Fruit fly (Drosophila melanogaster) whole organism, adult: ENCODE measurements around the gene CG13369.
A peak's percentile ranks its signal among the peaks of the same experiment; 100 is the strongest.

Experiments
- CG11617 ChIP-seq: fragments of 200-800 bp; sonication (Bioruptor generic); optimal IDR thresholded peaks from 2 replicates; lab custom pipeline; 2017; ENCODE audit warnings: mild to moderate bottlenecking, missing biosample characterization, missing genetic modification reagents, missing genetic modification characterization
- CG12768 ChIP-seq: fragments of 200-800 bp; sonication (Bioruptor generic); optimal IDR thresholded peaks from 2 replicates; lab custom pipeline; 2017; ENCODE audit warnings: missing biosample characterization, missing genetic modification characterization, mild to moderate bottlenecking, moderate library complexity, missing genetic modification reagents
- CG14711 ChIP-seq: fragments of 200-800 bp; sonication (Bioruptor generic); optimal IDR thresholded peaks from 2 replicates; lab custom pipeline; 2018; ENCODE audit warnings: missing biosample characterization, mild to moderate bottlenecking, missing genetic modification characterization, moderate library complexity
- CG1620 ChIP-seq: fragments of 200-800 bp; sonication (Bioruptor generic); optimal IDR thresholded peaks from 2 replicates; lab custom pipeline; 2016; ENCODE audit warnings: missing biosample characterization, missing genetic modification characterization
- CG33017 ChIP-seq: fragments of 200-800 bp; sonication (Bioruptor generic); optimal IDR thresholded peaks from 2 replicates; lab custom pipeline; 2018; ENCODE audit warnings: missing biosample characterization, mild to moderate bottlenecking, missing genetic modification characterization, moderate library complexity
- CG5204 ChIP-seq: fragments of 200-800 bp; sonication (Bioruptor generic); optimal IDR thresholded peaks from 2 replicates; lab custom pipeline; 2016; ENCODE audit warnings: missing biosample characterization, missing genetic modification characterization
- CG7045 ChIP-seq: fragments of 200-800 bp; sonication (Bioruptor generic); optimal IDR thresholded peaks from 2 replicates; lab custom pipeline; 2017; ENCODE audit warnings: missing biosample characterization, mild to moderate bottlenecking, missing genetic modification characterization
- CG7101 ChIP-seq: fragments of 200-800 bp; sonication (Bioruptor generic); optimal IDR thresholded peaks from 2 replicates; lab custom pipeline; 2018; ENCODE audit warnings: missing biosample characterization, mild to moderate bottlenecking, missing genetic modification characterization, moderate library complexity
- Clk ChIP-seq: fragments of 200-800 bp; sonication (Bioruptor generic); optimal IDR thresholded peaks from 2 replicates; lab custom pipeline; 2017; ENCODE audit warnings: missing biosample characterization, missing genetic modification characterization
- Crg-1 ChIP-seq: fragments of 200-800 bp; sonication (Bioruptor generic); optimal IDR thresholded peaks from 2 replicates; lab custom pipeline; 2016; ENCODE audit warnings: missing biosample characterization, missing genetic modification characterization
- Hr96 ChIP-seq: fragments of 200-800 bp; sonication (Bioruptor generic); optimal IDR thresholded peaks from 2 replicates; lab custom pipeline; 2016; ENCODE audit warnings: missing biosample characterization, missing genetic modification characterization
- Mnt ChIP-seq: fragments of 200-800 bp; sonication (Bioruptor generic); optimal IDR thresholded peaks from 2 replicates; lab custom pipeline; 2016; ENCODE audit warnings: missing biosample characterization, mild to moderate bottlenecking, missing genetic modification characterization
- bab1 ChIP-seq: fragments of 200-800 bp; sonication (Bioruptor generic); optimal IDR thresholded peaks from 3 replicates; lab custom pipeline; 2019; ENCODE audit warnings: missing biosample characterization, mild to moderate bottlenecking, missing genetic modification characterization, moderate library complexity
- cic ChIP-seq: fragments of 200-800 bp; sonication (Bioruptor generic); optimal IDR thresholded peaks from 2 replicates; lab custom pipeline; 2017; ENCODE audit warnings: missing biosample characterization, mild to moderate bottlenecking, missing genetic modification characterization, moderate library complexity
- cnc ChIP-seq, 2 experiments: fragments of >200 bp; optimal IDR thresholded peaks; 2 replicates each; lab custom pipeline; 2017
- kay ChIP-seq: fragments of 200-800 bp; sonication (Bioruptor generic); peaks from one replicate; lab custom pipeline; 2016; ENCODE audit warnings: missing biosample characterization, missing genetic modification characterization, borderline replicate concordance
- ovo ChIP-seq: fragments of 200-800 bp; sonication (Bioruptor generic); optimal IDR thresholded peaks from 2 replicates; lab custom pipeline; 2016; ENCODE audit warnings: missing biosample characterization, missing genetic modification characterization
- pad ChIP-seq: fragments of 200-800 bp; sonication (Bioruptor generic); optimal IDR thresholded peaks from 3 replicates; lab custom pipeline; 2017; ENCODE audit warnings: missing biosample characterization, missing genetic modification characterization, mild to moderate bottlenecking, moderate library complexity, missing genetic modification reagents
- tj ChIP-seq: fragments of 200-800 bp; sonication (Bioruptor generic); optimal IDR thresholded peaks from 3 replicates; lab custom pipeline; 2017; ENCODE audit warnings: missing biosample characterization, mild to moderate bottlenecking, missing genetic modification characterization, moderate library complexity
- toe ChIP-seq: fragments of 200-800 bp; sonication (Bioruptor generic); optimal IDR thresholded peaks from 2 replicates; lab custom pipeline; 2016; ENCODE audit warnings: missing biosample characterization, missing genetic modification characterization

Gene CG13369

dm6 chrX:597057-597456 lies 26.2 kb upstream of the CG13369 start:
- TF ChIP-seq Mnt (GFP tag; lab: Kevin White, UChicago) (no peak), CG11617 (GFP tag; lab: Kevin White, UChicago) (no peak), pad (GFP tag; lab: Kevin White, UChicago) (no peak), CG33017 (tag; lab: Kevin White, UChicago) (no peak), Hr96 (no peak), CG12768 (GFP tag; lab: Kevin White, UChicago) (no peak), ovo (GFP tag; lab: Kevin White, UChicago) (no peak)

dm6 chrX:598322-599057 lies 24.8 kb upstream of the CG13369 start:
- TF ChIP-seq CG14711 (peak; percentile 6), CG11617 (GFP tag; lab: Kevin White, UChicago) (no peak), kay (GFP tag; lab: Kevin White, UChicago) (no peak), cic (GFP tag; lab: Kevin White, UChicago) (no peak), pad (GFP tag; lab: Kevin White, UChicago) (peak; percentile 14), cnc (optimal IDR thresholded peaks at IDR 0.05; lab: Kevin White, UChicago) (no peak)

- TF ChIP-seq ovo (GFP tag; lab: Kevin White, UChicago) (peak; percentile 48), CG5204 (GFP tag; lab: Kevin White, UChicago) (no peak), CG14711 (no peak), Mnt (GFP tag; lab: Kevin White, UChicago) (peak; percentile 12), kay (GFP tag; lab: Kevin White, UChicago) (no peak), bab1 (GFP tag; lab: Kevin White, UChicago) (no peak), CG7045 (GFP tag; lab: Kevin White, UChicago) (no peak), CG1620 (GFP tag; lab: Kevin White, UChicago) (no peak), CG11617 (GFP tag; lab: Kevin White, UChicago) (no peak), toe (GFP tag; lab: Kevin White, UChicago) (no peak), cic (GFP tag; lab: Kevin White, UChicago) (peak; percentile 52), CG33017 (tag; lab: Kevin White, UChicago) (no peak), CG7101 (tag; lab: Kevin White, UChicago) (peak; percentile 14), cnc (optimal IDR thresholded peaks at IDR 0.05; lab: Kevin White, UChicago) (no peak), tj (GFP tag; lab: Kevin White, UChicago) (no peak), pad (GFP tag; lab: Kevin White, UChicago) (no peak), Crg-1 (GFP tag; lab: Kevin White, UChicago) (no peak), CG12768 (GFP tag; lab: Kevin White, UChicago) (peak; percentile 26), Clk (GFP tag; lab: Kevin White, UChicago) (no peak), Hr96 (peak; percentile 24)
Measured at dm6 chrX:599727-600126, 23.5 kb upstream of the CG13369 start.

dm6 chrX:601984-602383 lies 21.3 kb upstream of the CG13369 start:
- no peak for TF ChIP-seq kay (GFP tag; lab: Kevin White, UChicago)
- no peak for TF ChIP-seq CG7101 (tag; lab: Kevin White, UChicago)
- TF ChIP-seq tj (GFP tag; lab: Kevin White, UChicago) = no peak
- no peak for TF ChIP-seq Clk (GFP tag; lab: Kevin White, UChicago)
- TF ChIP-seq CG12768 (GFP tag; lab: Kevin White, UChicago) = no peak
- TF ChIP-seq CG33017 (tag; lab: Kevin White, UChicago) = no peak
- no peak for TF ChIP-seq Hr96
- TF ChIP-seq pad (GFP tag; lab: Kevin White, UChicago) = no peak
- TF ChIP-seq Crg-1 (GFP tag; lab: Kevin White, UChicago) = no peak

- TF ChIP-seq toe (GFP tag; lab: Kevin White, UChicago) (no peak), tj (GFP tag; lab: Kevin White, UChicago) (no peak), CG33017 (tag; lab: Kevin White, UChicago) (no peak), CG7045 (GFP tag; lab: Kevin White, UChicago) (no peak), Crg-1 (GFP tag; lab: Kevin White, UChicago) (no peak), CG5204 (GFP tag; lab: Kevin White, UChicago) (no peak), CG14711 (no peak), ovo (GFP tag; lab: Kevin White, UChicago) (no peak), kay (GFP tag; lab: Kevin White, UChicago) (no peak), CG12768 (GFP tag; lab: Kevin White, UChicago) (no peak)
Measured at dm6 chrX:610048-610447, 13.2 kb upstream of the CG13369 start.

- TF ChIP-seq Crg-1 (GFP tag; lab: Kevin White, UChicago) (no peak), CG12768 (GFP tag; lab: Kevin White, UChicago) (no peak), bab1 (GFP tag; lab: Kevin White, UChicago) (peak; percentile 34), ovo (GFP tag; lab: Kevin White, UChicago) (no peak), tj (GFP tag; lab: Kevin White, UChicago) (no peak), pad (GFP tag; lab: Kevin White, UChicago) (no peak), CG7101 (tag; lab: Kevin White, UChicago) (peak; percentile 22), Clk (GFP tag; lab: Kevin White, UChicago) (no peak)
Measured at dm6 chrX:616761-617476, 6.3 kb upstream of the CG13369 start.
